Fruit fly (Drosophila melanogaster) whole organism, embryonic: ENCODE data around the gene Tim17a1.

Experiments used
- Adf1 ChIP-seq: fragments of 200-800 bp; sonication (Bioruptor generic); IDR thresholded peaks from 2 replicates; pipeline ENCODE4 v1.3.6; 2022; ENCODE audit warnings: missing biosample characterization, missing genetic modification characterization
- CG10321 ChIP-seq: fragments of 200-800 bp; sonication (Bioruptor generic); IDR thresholded peaks from 2 replicates; pipeline ENCODE4 v1.3.6; 2022; ENCODE audit warnings: missing biosample characterization, missing genetic modification characterization
- CG12071 ChIP-seq: fragments of 200-800 bp; sonication (Bioruptor generic); optimal IDR thresholded peaks from 3 replicates; lab custom pipeline; 2018; ENCODE audit warnings: missing biosample characterization, mild to moderate bottlenecking, missing genetic modification characterization
- CG13775 ChIP-seq: fragments of 200-800 bp; sonication (Bioruptor generic); optimal IDR thresholded peaks from 3 replicates; lab custom pipeline; 2017; ENCODE audit warnings: missing biosample characterization, mild to moderate bottlenecking, missing genetic modification characterization
- CG14441 ChIP-seq: fragments of 200-800 bp; sonication (Bioruptor generic); IDR thresholded peaks from 2 replicates; pipeline ENCODE4 v1.3.6; 2022; ENCODE audit warnings: missing biosample characterization, missing genetic modification characterization
- CG15011 ChIP-seq: fragments of 200-800 bp; sonication (Bioruptor generic); optimal IDR thresholded peaks from 3 replicates; lab custom pipeline; 2018; ENCODE audit warnings: missing biosample characterization, mild to moderate bottlenecking, missing genetic modification characterization
- CG15479 ChIP-seq: fragments of 200-800 bp; sonication (Bioruptor generic); optimal IDR thresholded peaks from 3 replicates; lab custom pipeline; 2019; ENCODE audit warnings: missing biosample characterization, mild to moderate bottlenecking, missing genetic modification characterization, moderate library complexity
- CG16779 ChIP-seq: fragments of 200-800 bp; sonication (Bioruptor generic); IDR thresholded peaks from 2 replicates; pipeline ENCODE4 v1.3.6; 2022; ENCODE audit warnings: missing biosample characterization, missing genetic modification characterization
- CG1832 ChIP-seq: fragments of 200-800 bp; sonication (Bioruptor generic); optimal IDR thresholded peaks from 2 replicates; lab custom pipeline; 2017; ENCODE audit warnings: missing biosample characterization, mild to moderate bottlenecking, missing genetic modification characterization, inconsistent platforms
- CG31441 ChIP-seq: fragments of 200-800 bp; sonication (Bioruptor generic); IDR thresholded peaks from 2 replicates; pipeline ENCODE4 v1.3.6; 2022; ENCODE audit warnings: missing biosample characterization, missing genetic modification characterization
- CG3163 ChIP-seq: fragments of 200-800 bp; sonication (Bioruptor generic); optimal IDR thresholded peaks from 3 replicates; lab custom pipeline; 2016; ENCODE audit warnings: missing biosample characterization, missing genetic modification characterization
- CG32532 ChIP-seq: fragments of 200-800 bp; sonication (Bioruptor generic); IDR thresholded peaks from 2 replicates; pipeline ENCODE4 v1.3.6; 2022; ENCODE audit warnings: missing biosample characterization, missing genetic modification characterization
- CG32767 ChIP-seq: fragments of 200-800 bp; sonication (Bioruptor generic); IDR thresholded peaks from 2 replicates; pipeline ENCODE4 v1.3.6; 2022; ENCODE audit warnings: missing biosample characterization, missing genetic modification characterization
- CG3407 ChIP-seq: fragments of 200-800 bp; sonication (Bioruptor generic); optimal IDR thresholded peaks from 2 replicates; lab custom pipeline; 2018; ENCODE audit warnings: missing biosample characterization, mild to moderate bottlenecking, missing genetic modification characterization
- CG3838 ChIP-seq: fragments of 200-800 bp; sonication (Bioruptor generic); optimal IDR thresholded peaks from 3 replicates; lab custom pipeline; 2016; ENCODE audit warnings: missing biosample characterization, missing genetic modification characterization
- CG3847 ChIP-seq: fragments of 200-800 bp; sonication (Bioruptor generic); IDR thresholded peaks from 2 replicates; pipeline ENCODE4 v1.3.6; 2022; ENCODE audit warnings: missing biosample characterization, missing genetic modification characterization
- CG7271 ChIP-seq: fragments of 200-800 bp; sonication (Bioruptor generic); optimal IDR thresholded peaks from 2 replicates; lab custom pipeline; 2018; ENCODE audit warnings: missing biosample characterization, mild to moderate bottlenecking, missing genetic modification characterization, moderate library complexity
- CG8478 ChIP-seq: fragments of >200 bp; optimal IDR thresholded peaks from 2 replicates; lab custom pipeline; 2018
- CG9437 ChIP-seq: fragments of 200-800 bp; sonication (Bioruptor generic); optimal IDR thresholded peaks from 2 replicates; lab custom pipeline; 2018; ENCODE audit warnings: missing biosample characterization, mild to moderate bottlenecking, missing genetic modification characterization
- CG9609 ChIP-seq: fragments of 200-800 bp; sonication (Bioruptor generic); optimal IDR thresholded peaks from 3 replicates; lab custom pipeline; 2016; ENCODE audit warnings: missing biosample characterization, missing genetic modification characterization
- CHES-1-like ChIP-seq: fragments of 200-800 bp; sonication (Bioruptor generic); optimal IDR thresholded peaks from 2 replicates; lab custom pipeline; 2016; ENCODE audit warnings: missing biosample characterization, missing genetic modification characterization
- D ChIP-seq, 2 experiments: fragments of 200-800 bp in 1 of 2; fragments of >200 bp in 1 of 2; sonication (Bioruptor generic) in 1 of 2; optimal IDR thresholded peaks; 2 replicates in 1 of 2; 3 replicates in 1 of 2; lab custom pipeline; 2017; ENCODE audit warnings: mild to moderate bottlenecking in 1 of 2, missing biosample characterization in 1 of 2, missing genetic modification characterization in 1 of 2, missing genetic modification reagents in 1 of 2
- Dad ChIP-seq: fragments of 200-800 bp; sonication (Bioruptor generic); optimal IDR thresholded peaks from 3 replicates; lab custom pipeline; 2016; ENCODE audit warnings: missing biosample characterization, missing genetic modification characterization
- Dbx ChIP-seq: fragments of 200-800 bp; sonication (Bioruptor generic); IDR thresholded peaks from 3 replicates; pipeline ENCODE4 v1.3.6; 2022; ENCODE audit warnings: missing biosample characterization, missing genetic modification characterization
- Deaf1 ChIP-seq: fragments of 200-800 bp; optimal IDR thresholded peaks from 3 replicates; lab custom pipeline; 2019; ENCODE audit warnings: missing biosample characterization, mild to moderate bottlenecking, missing genetic modification characterization, moderate library complexity
- Dll ChIP-seq: fragments of 200-800 bp; sonication (Bioruptor generic); IDR thresholded peaks from 4 replicates; pipeline ENCODE4 v1.3.6; 2022; ENCODE audit warnings: missing biosample characterization, missing genetic modification characterization; ENCODE audit not compliant: partially characterized antibody
- Doc3 ChIP-seq: fragments of 200-800 bp; sonication (Bioruptor generic); IDR thresholded peaks from 3 replicates; pipeline ENCODE4 v1.3.6; 2022; ENCODE audit warnings: missing biosample characterization, missing genetic modification characterization; ENCODE audit not compliant: partially characterized antibody
- HLH54F ChIP-seq: fragments of 200-800 bp; sonication (Bioruptor generic); optimal IDR thresholded peaks from 3 replicates; lab custom pipeline; 2016; ENCODE audit warnings: missing biosample characterization, missing genetic modification characterization
- Hey ChIP-seq: fragments of 200-800 bp; sonication (Bioruptor generic); optimal IDR thresholded peaks from 3 replicates; lab custom pipeline; 2018; ENCODE audit warnings: missing biosample characterization, mild to moderate bottlenecking, missing genetic modification characterization
- Nf-YB ChIP-seq: fragments of 200-800 bp; sonication (Bioruptor generic); optimal IDR thresholded peaks from 3 replicates; lab custom pipeline; 2019; ENCODE audit warnings: missing biosample characterization, mild to moderate bottlenecking, missing genetic modification characterization, moderate library complexity
- Nf-YC ChIP-seq: fragments of 200-800 bp; optimal IDR thresholded peaks from 3 replicates; lab custom pipeline; 2019; ENCODE audit warnings: missing biosample characterization, mild to moderate bottlenecking, missing genetic modification characterization, moderate library complexity
- NfI ChIP-seq: fragments of 200-800 bp; sonication (Bioruptor generic); optimal IDR thresholded peaks from 3 replicates; lab custom pipeline; 2018; ENCODE audit warnings: missing biosample characterization, mild to moderate bottlenecking, missing genetic modification characterization, moderate library complexity
- Oaz ChIP-seq: fragments of 200-800 bp; sonication (Bioruptor generic); IDR thresholded peaks from 2 replicates; pipeline ENCODE4 v1.3.6; 2022; ENCODE audit warnings: missing biosample characterization, missing genetic modification characterization
- Sox100B ChIP-seq: fragments of 200-800 bp; sonication (Bioruptor generic); optimal IDR thresholded peaks from 3 replicates; lab custom pipeline; 2018; ENCODE audit warnings: missing biosample characterization, mild to moderate bottlenecking, missing genetic modification characterization
- Sox102F ChIP-seq: fragments of 200-800 bp; sonication (Bioruptor generic); optimal IDR thresholded peaks from 2 replicates; lab custom pipeline; 2018; ENCODE audit warnings: missing biosample characterization, mild to moderate bottlenecking, missing genetic modification characterization, moderate library complexity
- al ChIP-seq: fragments of 200-800 bp; sonication (Bioruptor generic); IDR thresholded peaks from 2 replicates; pipeline ENCODE4 v1.3.6; 2022; ENCODE audit warnings: missing biosample characterization, missing genetic modification characterization
- ase ChIP-seq: fragments of 200-800 bp; sonication (Bioruptor generic); IDR thresholded peaks from 3 replicates; pipeline ENCODE4 v1.3.6; 2022; ENCODE audit warnings: missing biosample characterization, missing genetic modification characterization
- br ChIP-seq: fragments of >200 bp; optimal IDR thresholded peaks from 2 replicates; lab custom pipeline; 2017
- cad ChIP-seq: fragments of >200 bp; optimal IDR thresholded peaks from 2 replicates; lab custom pipeline; 2017; ENCODE audit warnings: missing biosample characterization, missing genetic modification characterization
- caup ChIP-seq: fragments of 200-800 bp; sonication (Bioruptor generic); optimal IDR thresholded peaks from 3 replicates; lab custom pipeline; 2017; ENCODE audit warnings: missing biosample characterization, mild to moderate bottlenecking, missing genetic modification characterization, moderate library complexity; ENCODE audit not compliant: severe bottlenecking
- disco-r ChIP-seq: fragments of 200-800 bp; sonication (Bioruptor generic); optimal IDR thresholded peaks from 2 replicates; lab custom pipeline; 2016; ENCODE audit warnings: missing biosample characterization, missing genetic modification characterization
- ems ChIP-seq: fragments of 200-800 bp; sonication (Bioruptor generic); optimal IDR thresholded peaks from 3 replicates; lab custom pipeline; 2016; ENCODE audit warnings: missing biosample characterization, missing genetic modification characterization
- ewg ChIP-seq: fragments of 200-800 bp; sonication (Bioruptor generic); optimal IDR thresholded peaks from 3 replicates; lab custom pipeline; 2017; ENCODE audit warnings: mild to moderate bottlenecking, missing biosample characterization, missing genetic modification reagents, missing genetic modification characterization
- fd64A ChIP-seq: fragments of 200-800 bp; sonication (Bioruptor generic); optimal IDR thresholded peaks from 3 replicates; lab custom pipeline; 2018; ENCODE audit warnings: missing biosample characterization, mild to moderate bottlenecking, missing genetic modification characterization
- gem ChIP-seq: fragments of 200-800 bp; sonication (Bioruptor generic); optimal IDR thresholded peaks from 2 replicates; lab custom pipeline; 2019; ENCODE audit warnings: missing biosample characterization, mild to moderate bottlenecking, missing genetic modification characterization, moderate library complexity
- insv ChIP-seq, 2 experiments: fragments of 200-800 bp; sonication (Bioruptor generic); optimal IDR thresholded peaks; 3 replicates each; lab custom pipeline; 2016 to 2018; ENCODE audit warnings: missing biosample characterization in 2 of 2, missing genetic modification characterization in 2 of 2
- kni ChIP-seq: fragments of 200-800 bp; sonication (Bioruptor generic); optimal IDR thresholded peaks from 3 replicates; lab custom pipeline; 2017; ENCODE audit warnings: mild to moderate bottlenecking, missing biosample characterization, missing genetic modification reagents, missing genetic modification characterization
- nmo ChIP-seq: fragments of 200-800 bp; sonication (Bioruptor generic); optimal IDR thresholded peaks from 2 replicates; lab custom pipeline; 2018; ENCODE audit warnings: missing biosample characterization, mild to moderate bottlenecking, missing genetic modification characterization, moderate library complexity
- otp ChIP-seq: fragments of 200-800 bp; sonication (Bioruptor generic); IDR thresholded peaks from 3 replicates; pipeline ENCODE4, ENCODE4 v1.3.6; 2022; ENCODE audit warnings: missing biosample characterization, missing genetic modification characterization
- sens ChIP-seq: fragments of 200-800 bp; sonication (Bioruptor generic); peaks from one replicate; lab custom pipeline; 2016; ENCODE audit warnings: missing biosample characterization, missing genetic modification characterization
- sens-2 ChIP-seq: fragments of 200-800 bp; sonication (Bioruptor generic); IDR thresholded peaks from 2 replicates; pipeline ENCODE4 v1.3.6; 2022; ENCODE audit warnings: missing biosample characterization, missing genetic modification characterization
- sr ChIP-seq: fragments of 200-800 bp; sonication (Bioruptor generic); IDR thresholded peaks from 3 replicates; pipeline ENCODE4 v1.3.6; 2022; ENCODE audit warnings: missing biosample characterization, missing genetic modification characterization

Tim17a1 gene

DNA sequence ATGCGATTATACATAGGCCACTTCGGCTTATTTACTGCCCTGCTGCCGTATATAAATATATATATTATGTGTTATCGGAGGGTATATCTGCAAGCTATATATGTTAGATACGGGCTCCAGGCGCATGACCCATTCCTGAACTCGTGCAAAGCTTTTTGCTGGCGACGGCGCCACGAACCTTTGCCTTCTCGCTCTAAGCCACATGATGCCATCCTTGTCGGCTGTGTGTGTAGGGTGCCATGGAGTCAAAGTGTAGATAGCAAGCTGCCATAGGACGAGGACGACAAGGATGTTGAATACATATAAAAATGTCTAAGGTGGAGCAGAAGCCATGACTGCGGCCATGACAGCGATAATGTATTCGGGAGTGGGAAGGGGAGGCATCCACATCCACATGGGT lies 16.8 kb downstream of the Tim17a1 start:
- TF ChIP-seq sens (peak; percentile 27), CG32767 (GFP tag; lab: Robert Waterston, UW) (peak; percentile 29; the same call in 1 of the 2 replicates), Sox100B (GFP tag; lab: Kevin White, UChicago) (no peak), CG1832 (peak; percentile 37), Adf1 (0 out of 2 replicates have a peak, but pooled peaks have one; percentile 8), Dll (GFP tag; lab: Robert Waterston, UW) (no peak), HLH54F (GFP tag; lab: Kevin White, UChicago) (no peak), Nf-YB (GFP tag; lab: Kevin White, UChicago) (peak; percentile 78), CG32532 (GFP tag; lab: Robert Waterston, UW) (0 out of 2 replicates have a peak, but pooled peaks have one; percentile 9), CG12071 (peak; percentile 20), Nf-YC (tag; lab: Kevin White, UChicago) (peak; percentile 91), ewg (GFP tag; lab: Kevin White, UChicago) (peak; percentile 74), disco-r (GFP tag; lab: Kevin White, UChicago) (no peak), CG3847 (no peak), CG10321 (peak; percentile 73), Deaf1 (peak; percentile 84)

DNA sequence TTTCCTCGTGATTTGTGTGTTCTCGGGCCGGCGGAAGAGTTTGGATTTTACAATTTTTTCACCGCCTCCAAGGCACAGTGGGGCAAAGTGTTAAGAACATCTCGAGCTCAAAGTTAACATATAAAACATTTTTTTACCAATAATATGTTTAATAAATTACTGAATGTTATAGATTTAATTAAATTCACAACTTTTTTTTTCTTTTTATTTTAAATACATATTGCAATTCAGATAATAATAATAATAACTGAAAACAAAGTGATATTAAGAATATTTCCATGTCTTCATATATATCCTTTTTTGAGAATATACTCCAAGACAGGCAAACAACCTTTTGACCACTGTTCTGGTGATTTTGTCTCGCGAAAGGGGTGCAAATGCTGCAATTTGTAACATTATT lies 18.5 kb downstream of the Tim17a1 start:
- TF ChIP-seq CG15011 (GFP tag; lab: Kevin White, UChicago) (no peak), kni (GFP tag; lab: Kevin White, UChicago) (no peak), caup (GFP tag; lab: Kevin White, UChicago) (no peak), CG3407 (GFP tag; lab: Kevin White, UChicago) (no peak), ems (GFP tag; lab: Kevin White, UChicago) (no peak), CG9609 (GFP tag; lab: Kevin White, UChicago) (no peak), CG31441 (GFP tag; lab: Robert Waterston, UW) (peak; percentile 62; the same call in 1 of the 2 replicates), CG7271 (tag; lab: Kevin White, UChicago) (no peak), insv (GFP tag; optimal IDR thresholded peaks at IDR 0.05; lab: Kevin White, UChicago) (no peak), CG16779 (GFP tag; lab: Robert Waterston, UW) (no peak), disco-r (GFP tag; lab: Kevin White, UChicago) (no peak), D (optimal IDR thresholded peaks at IDR 0.05; lab: Kevin White, UChicago) (no peak), D (GFP tag; optimal IDR thresholded peaks at IDR 0.05; lab: Kevin White, UChicago) (peak; percentile 26), sr (GFP tag; lab: Robert Waterston, UW) (no peak), CG8478 (lab: Kevin White, UChicago) (no peak), cad (GFP tag; lab: Kevin White, UChicago) (no peak), Sox102F (GFP tag; lab: Kevin White, UChicago) (peak; percentile 37), CG3838 (no peak), CG3163 (GFP tag; lab: Kevin White, UChicago) (no peak), CG9437 (GFP tag; lab: Kevin White, UChicago) (no peak), Hey (tag; lab: Kevin White, UChicago) (no peak), NfI (no peak), nmo (GFP tag; lab: Kevin White, UChicago) (peak; percentile 15), gem (tag; lab: Kevin White, UChicago) (peak; percentile 60), CG15479 (GFP tag; lab: Kevin White, UChicago) (no peak), br (lab: Kevin White, UChicago) (no peak), Oaz (no peak), Doc3 (no peak), Dad (GFP tag; lab: Kevin White, UChicago) (no peak), otp (GFP tag; lab: Robert Waterston, UW) (no peak), CHES-1-like (no peak), fd64A (GFP tag; lab: Kevin White, UChicago) (no peak), sens-2 (no peak), CG14441 (GFP tag; lab: Robert Waterston, UW) (no peak), ase (GFP tag; lab: Robert Waterston, UW) (no peak), Dbx (GFP tag; lab: Robert Waterston, UW) (no peak), CG13775 (no peak), al (GFP tag; lab: Robert Waterston, UW) (no peak)
